Worm (Caenorhabditis elegans) whole organism, young adult: ENCODE data around the gene tat-3.
A peak's percentile ranks its signal among the peaks of the same experiment; 100 is the strongest.

Source experiments
- B0019.2 ChIP-seq: fragments of 200-800 bp; sonication (Bioruptor generic); conservative IDR thresholded peaks from 2 replicates; pipeline ENCODE4 v1.3.6; 2022; ENCODE audit warnings: missing genetic modification reagents, missing genetic modification characterization, missing compliant biosample characterization
- B0336.3 ChIP-seq: fragments of 200-800 bp; sonication (Bioruptor generic); IDR thresholded peaks from 2 replicates; pipeline ENCODE4 v1.3.6; 2022; ENCODE audit warnings: missing genetic modification characterization, missing compliant biosample characterization
- C17E4.6 ChIP-seq: fragments of 200-800 bp; sonication (Bioruptor generic); IDR thresholded peaks from 2 replicates; pipeline ENCODE4 v1.3.6; 2022; ENCODE audit warnings: missing genetic modification reagents, missing genetic modification characterization, missing compliant biosample characterization
- D2030.7 ChIP-seq: fragments of 200-800 bp; sonication (Bioruptor generic); IDR thresholded peaks from 2 replicates; pipeline ENCODE4 v1.3.6; 2022; ENCODE audit warnings: missing genetic modification reagents, missing genetic modification characterization, missing compliant biosample characterization
- K12H6.12 ChIP-seq: fragments of 200-800 bp; sonication (Bioruptor generic); optimal IDR thresholded peaks from 2 replicates; lab custom pipeline; 2018; ENCODE audit warnings: mild to moderate bottlenecking, missing genetic modification characterization, missing compliant biosample characterization
- aptf-2 ChIP-seq: fragments of 200-800 bp; sonication (Bioruptor generic); conservative IDR thresholded peaks from 2 replicates; pipeline ENCODE4 v1.3.6; 2022; ENCODE audit warnings: missing genetic modification reagents, missing genetic modification characterization, missing compliant biosample characterization
- attf-3 ChIP-seq: fragments of 200-800 bp; sonication (Bioruptor generic); conservative IDR thresholded peaks from 2 replicates; pipeline ENCODE4 v1.3.6; 2022; ENCODE audit warnings: missing genetic modification reagents, missing genetic modification characterization, missing compliant biosample characterization
- attf-6 ChIP-seq: fragments of 200-800 bp; sonication (Bioruptor generic); IDR thresholded peaks from 2 replicates; pipeline ENCODE4 v1.3.6; 2022; ENCODE audit warnings: missing genetic modification reagents, missing genetic modification characterization, missing compliant biosample characterization
- cebp-1 ChIP-seq, 2 experiments: fragments of 200-800 bp in 1 of 2; sonication (Bioruptor generic) in 1 of 2; sonication (generic microtip) in 1 of 2; IDR thresholded peaks in 1 of 2; optimal IDR thresholded peaks in 1 of 2; 2 replicates each; pipeline versions ENCODE4 v1.3.6 to Lab custom; 2017 to 2022; ENCODE audit warnings: missing compliant biosample characterization in 2 of 2, missing genetic modification characterization in 2 of 2, mild to moderate bottlenecking in 1 of 2, missing genetic modification reagents in 1 of 2, moderate library complexity in 1 of 2
- ceh-58 ChIP-seq: fragments of 200-800 bp; sonication (Bioruptor generic); IDR thresholded peaks from 2 replicates; pipeline ENCODE4 v1.3.6; 2022; ENCODE audit warnings: missing genetic modification characterization, missing compliant biosample characterization
- dox-1 ChIP-seq: fragments of 200-800 bp; sonication (Bioruptor generic); IDR thresholded peaks from 2 replicates; pipeline ENCODE4 v1.3.6; 2022; ENCODE audit warnings: missing genetic modification reagents, missing genetic modification characterization, missing compliant biosample characterization
- dpl-1 ChIP-seq: fragments of 150-350 bp; optimal IDR thresholded peaks from 2 replicates; lab custom pipeline; 2014; ENCODE audit warnings: missing biosample characterization, missing genetic modification reagents, missing genetic modification characterization
- efl-1 ChIP-seq: fragments of 150-350 bp; optimal IDR thresholded peaks from 2 replicates; lab custom pipeline; 2014; ENCODE audit warnings: missing biosample characterization, missing genetic modification reagents, missing genetic modification characterization
- ets-4 ChIP-seq: fragments of 200-800 bp; sonication (Bioruptor generic); optimal IDR thresholded peaks from 2 replicates; lab custom pipeline; 2018; ENCODE audit warnings: mild to moderate bottlenecking, missing genetic modification characterization, missing compliant biosample characterization
- fkh-3 ChIP-seq: sonication (generic microtip); optimal IDR thresholded peaks from 2 replicates; lab custom pipeline; 2016; ENCODE audit warnings: mild to moderate bottlenecking, missing genetic modification characterization, missing compliant biosample characterization
- gei-17 ChIP-seq: fragments of 200-800 bp; sonication (Bioruptor generic); optimal IDR thresholded peaks from 2 replicates; lab custom pipeline; 2018; ENCODE audit warnings: mild to moderate bottlenecking, missing genetic modification characterization, missing compliant biosample characterization
- hlh-26 ChIP-seq: fragments of 200-800 bp; sonication (Bioruptor generic); conservative IDR thresholded peaks from 2 replicates; pipeline ENCODE4 v1.3.6; 2022; ENCODE audit warnings: missing genetic modification reagents, missing genetic modification characterization, missing compliant biosample characterization
- hrde-1 ChIP-seq: sonication (generic microtip); optimal IDR thresholded peaks from 2 replicates; lab custom pipeline; 2016; ENCODE audit warnings: missing genetic modification characterization, mild to moderate bottlenecking, missing compliant biosample characterization, moderate library complexity, missing genotype, missing genetic modification reagents, borderline replicate concordance
- let-526 ChIP-seq: fragments of 200-800 bp; sonication (Bioruptor generic); IDR thresholded peaks from 2 replicates; pipeline ENCODE4 v1.3.6; 2022; ENCODE audit warnings: missing genetic modification reagents, missing genetic modification characterization, missing compliant biosample characterization
- let-607 ChIP-seq, 2 experiments: fragments of 200-800 bp in 1 of 2; sonication (Bioruptor generic) in 1 of 2; sonication (generic microtip) in 1 of 2; optimal IDR thresholded peaks; 2 replicates each; lab custom pipeline; 2016 to 2018; ENCODE audit warnings: mild to moderate bottlenecking in 2 of 2, missing compliant biosample characterization in 2 of 2, missing genetic modification characterization in 2 of 2, moderate library complexity in 2 of 2, missing genotype in 1 of 2
- lin-54 ChIP-seq: fragments of 200-800 bp; sonication (Bioruptor generic); optimal IDR thresholded peaks from 2 replicates; lab custom pipeline; 2018; ENCODE audit warnings: mild to moderate bottlenecking, missing genetic modification characterization, missing compliant biosample characterization
- lir-1 ChIP-seq: fragments of 200-800 bp; sonication (Bioruptor generic); conservative IDR thresholded peaks from 2 replicates; pipeline ENCODE4 v1.3.6; 2022; ENCODE audit warnings: missing genetic modification reagents, missing genetic modification characterization, missing compliant biosample characterization
- madf-10 ChIP-seq: sonication (generic microtip); optimal IDR thresholded peaks from 2 replicates; lab custom pipeline; 2016; ENCODE audit warnings: mild to moderate bottlenecking, missing genetic modification characterization, missing compliant biosample characterization
- madf-3 ChIP-seq: fragments of 200-800 bp; sonication (Bioruptor generic); IDR thresholded peaks from 2 replicates; pipeline ENCODE4 v1.3.6; 2022; ENCODE audit warnings: missing genetic modification reagents, missing genetic modification characterization, missing compliant biosample characterization
- madf-8 ChIP-seq: fragments of 200-800 bp; sonication (Bioruptor generic); conservative IDR thresholded peaks from 2 replicates; pipeline ENCODE4 v1.3.6; 2022; ENCODE audit warnings: missing genetic modification reagents, missing genetic modification characterization, missing compliant biosample characterization
- mcd-1 ChIP-seq: fragments of 200-800 bp; sonication (Bioruptor generic); IDR thresholded peaks from 2 replicates; pipeline ENCODE4 v1.3.6; 2022; ENCODE audit warnings: missing genetic modification reagents, missing genetic modification characterization, missing compliant biosample characterization
- mel-28 ChIP-seq: sonication (generic microtip); optimal IDR thresholded peaks from 2 replicates; lab custom pipeline; 2016; ENCODE audit warnings: borderline replicate concordance, mild to moderate bottlenecking, missing genetic modification characterization, missing compliant biosample characterization
- mes-4 ChIP-seq: sonication (generic microtip); optimal IDR thresholded peaks from 2 replicates; lab custom pipeline; 2016; ENCODE audit warnings: missing genotype, missing genetic modification characterization, missing compliant biosample characterization
- mxl-1 ChIP-seq: sonication (generic microtip); optimal IDR thresholded peaks from 2 replicates; lab custom pipeline; 2016; ENCODE audit warnings: missing genetic modification characterization, missing compliant biosample characterization
- nfya-1 ChIP-seq: sonication (generic microtip); optimal IDR thresholded peaks from 2 replicates; lab custom pipeline; 2017; ENCODE audit warnings: antibody characterized with exemption, missing compliant biosample characterization, missing genetic modification characterization, borderline replicate concordance; ENCODE audit not compliant: insufficient read depth
- nfyb-1 ChIP-seq: fragments of 200-800 bp; sonication (Bioruptor generic); IDR thresholded peaks from 2 replicates; pipeline ENCODE4 v1.3.6; 2022; ENCODE audit warnings: missing genetic modification reagents, missing genetic modification characterization, missing compliant biosample characterization
- nhr-120 ChIP-seq: fragments of 200-800 bp; sonication (Bioruptor generic); IDR thresholded peaks from 2 replicates; pipeline ENCODE4 v1.3.6; 2022; ENCODE audit warnings: missing genetic modification characterization, missing compliant biosample characterization
- pbrm-1 ChIP-seq: fragments of 200-800 bp; sonication (Bioruptor generic); IDR thresholded peaks from 2 replicates; pipeline ENCODE4 v1.3.6; 2022; ENCODE audit warnings: missing genetic modification reagents, missing genetic modification characterization, missing compliant biosample characterization
- pha-4 ChIP-seq: fragments of 150-350 bp; sonication (generic microtip); optimal IDR thresholded peaks from 2 replicates; lab custom pipeline; 2014; ENCODE audit warnings: missing biosample characterization, missing genetic modification reagents, missing genetic modification characterization
- rcor-1 ChIP-seq: fragments of 200-800 bp; sonication (Bioruptor generic); IDR thresholded peaks from 2 replicates; pipeline ENCODE4 v1.3.6; 2022; ENCODE audit warnings: missing genetic modification reagents, missing genetic modification characterization, missing compliant biosample characterization
- repo-1 ChIP-seq: sonication (generic microtip); optimal IDR thresholded peaks from 2 replicates; lab custom pipeline; 2017; ENCODE audit warnings: mild to moderate bottlenecking, missing genetic modification characterization, missing compliant biosample characterization
- snpc-1.1 ChIP-seq: sonication (generic microtip); optimal IDR thresholded peaks from 2 replicates; lab custom pipeline; 2017; ENCODE audit warnings: missing genetic modification characterization, mild to moderate bottlenecking, missing compliant biosample characterization, antibody characterized with exemption, moderate library complexity, missing genotype, missing genetic modification reagents; ENCODE audit not compliant: insufficient read depth
- sptf-2 ChIP-seq: fragments of 200-800 bp; sonication (Bioruptor generic); optimal IDR thresholded peaks from 2 replicates; lab custom pipeline; 2018; ENCODE audit warnings: mild to moderate bottlenecking, missing genetic modification characterization, missing compliant biosample characterization
- tbp1 ChIP-seq: fragments of 200-800 bp; sonication (Bioruptor generic); optimal IDR thresholded peaks from 2 replicates; lab custom pipeline; 2018; ENCODE audit warnings: mild to moderate bottlenecking, missing genetic modification characterization, missing compliant biosample characterization
- tlf-1 ChIP-seq: fragments of 200-800 bp; sonication (Bioruptor generic); optimal IDR thresholded peaks from 2 replicates; lab custom pipeline; 2018; ENCODE audit warnings: mild to moderate bottlenecking, missing genetic modification characterization, missing compliant biosample characterization
- zim-3 ChIP-seq: sonication (generic microtip); optimal IDR thresholded peaks from 2 replicates; lab custom pipeline; 2017; ENCODE audit warnings: mild to moderate bottlenecking, missing genetic modification characterization, moderate library complexity, missing compliant biosample characterization
- ztf-25 ChIP-seq: fragments of 200-800 bp; sonication (Bioruptor generic); IDR thresholded peaks from 2 replicates; pipeline ENCODE4 v1.3.6; 2022; ENCODE audit warnings: missing genetic modification reagents, missing genetic modification characterization, missing compliant biosample characterization
- ztf-28 ChIP-seq: fragments of 200-800 bp; sonication (Bioruptor generic); IDR thresholded peaks from 2 replicates; pipeline ENCODE4 v1.3.6; 2022; ENCODE audit warnings: missing genetic modification reagents, missing genetic modification characterization, missing compliant biosample characterization
- ztf-3 ChIP-seq: fragments of 200-800 bp; sonication (Bioruptor generic); optimal IDR thresholded peaks from 2 replicates; lab custom pipeline; 2018; ENCODE audit warnings: mild to moderate bottlenecking, missing genetic modification characterization, missing compliant biosample characterization

tat-3 gene

ce11 chrIII:10736322-10736985 lies 5.9 kb upstream of the tat-3 start (continued):
- TF ChIP-seq nfya-1 (no peak), madf-8 (GFP tag; lab: Robert Waterston, UW) (peak; percentile 19; the same call in 1 of the 2 replicates), zim-3 (tag; lab: Kevin White, UChicago) (no peak), K12H6.12 (tag; lab: Kevin White, UChicago) (no peak), pbrm-1 (GFP tag; lab: Robert Waterston, UW) (no peak), B0019.2 (GFP tag; lab: Robert Waterston, UW) (no peak), let-526 (GFP tag; lab: Robert Waterston, UW) (no peak), cebp-1 (GFP tag; IDR thresholded peaks at IDR 0.05; lab: Robert Waterston, UW) (no peak), cebp-1 (tag; optimal IDR thresholded peaks at IDR 0.05; lab: Kevin White, UChicago) (no peak), madf-10 (tag; lab: Kevin White, UChicago) (no peak), dox-1 (no peak), hlh-26 (no peak), lir-1 (0 out of 2 replicates have a peak, but pooled peaks have one; percentile 28), D2030.7 (GFP tag; lab: Robert Waterston, UW) (no peak), ztf-25 (GFP tag; lab: Robert Waterston, UW) (no peak), mes-4 (tag; lab: Kevin White, UChicago) (no peak), sptf-2 (GFP tag; lab: Kevin White, UChicago) (no peak), ztf-3 (no peak), nhr-120 (no peak), attf-3 (no peak), ztf-28 (GFP tag; lab: Robert Waterston, UW) (no peak), ets-4 (GFP tag; lab: Kevin White, UChicago) (no peak), fkh-3 (tag; lab: Kevin White, UChicago) (no peak), efl-1 (GFP tag; lab: Kevin White, UChicago) (no peak), let-607 (tag; optimal IDR thresholded peaks at IDR 0.05; lab: Kevin White, UChicago) (no peak), mcd-1 (GFP tag; lab: Robert Waterston, UW) (peak; percentile 35; the same call in 1 of the 2 replicates), B0336.3 (GFP tag; lab: Robert Waterston, UW) (peak; percentile 25; the same call in 1 of the 2 replicates), aptf-2 (GFP tag; lab: Robert Waterston, UW) (0 out of 2 replicates have a peak, but pooled peaks have one; percentile 6), nfyb-1 (GFP tag; lab: Robert Waterston, UW) (0 out of 2 replicates have a peak, but pooled peaks have one; percentile 10), hrde-1 (no peak), pha-4 (tag; lab: Kevin White, UChicago) (no peak), repo-1 (peak; percentile 10), tlf-1 (GFP tag; lab: Kevin White, UChicago) (no peak), ceh-58 (GFP tag; lab: Robert Waterston, UW) (no peak)

ce11 chrIII:10734511-10735233 lies 4.2 kb upstream of the tat-3 start:
- peak; percentile 28 for TF ChIP-seq pha-4 (tag; lab: Kevin White, UChicago)
- TF ChIP-seq dpl-1 (GFP tag; lab: Kevin White, UChicago): no peak

ce11 chrIII:10733300-10733699 lies 2.8 kb upstream of the tat-3 start:
- 0 out of 2 replicates have a peak, but pooled peaks have one; percentile 54 for TF ChIP-seq attf-6 (GFP tag; lab: Robert Waterston, UW)
- no peak for TF ChIP-seq gei-17 (GFP tag; lab: Kevin White, UChicago)
- peak; percentile 45 for TF ChIP-seq lin-54 (GFP tag; lab: Kevin White, UChicago)
- peak; percentile 60 for TF ChIP-seq tbp1 (GFP tag; lab: Kevin White, UChicago)
- peak; percentile 83 for TF ChIP-seq pbrm-1 (GFP tag; lab: Robert Waterston, UW)
- 0 out of 2 replicates have a peak, but pooled peaks have one; percentile 30 for TF ChIP-seq C17E4.6
- TF ChIP-seq rcor-1 (GFP tag; lab: Robert Waterston, UW): peak; percentile 56; the same call in 1 of the 2 replicates
- peak; percentile 90 for TF ChIP-seq snpc-1.1
- TF ChIP-seq mxl-1 (tag; lab: Kevin White, UChicago): no peak
- TF ChIP-seq madf-3 (GFP tag; lab: Robert Waterston, UW): no peak
- no peak for TF ChIP-seq mel-28 (tag; lab: Kevin White, UChicago)
